Fruit fly (Drosophila melanogaster) whole organism, embryonic: Measurements from ENCODE around the gene Mgat3.

Experiments used
- CG10267 ChIP-seq: fragments of 200-800 bp; sonication (Bioruptor generic); optimal IDR thresholded peaks from 2 replicates; lab custom pipeline; 2018; ENCODE audit warnings: missing biosample characterization, mild to moderate bottlenecking, missing genetic modification characterization, moderate library complexity
- CG12071 ChIP-seq: fragments of 200-800 bp; sonication (Bioruptor generic); optimal IDR thresholded peaks from 3 replicates; lab custom pipeline; 2018; ENCODE audit warnings: missing biosample characterization, mild to moderate bottlenecking, missing genetic modification characterization
- CG13287 ChIP-seq: fragments of 200-800 bp; sonication (Bioruptor generic); IDR thresholded peaks from 2 replicates; pipeline ENCODE4 v1.3.6; 2022; ENCODE audit warnings: missing biosample characterization, missing genetic modification characterization; ENCODE audit not compliant: partially characterized antibody
- CG14965 ChIP-seq: fragments of 200-800 bp; sonication (Bioruptor generic); optimal IDR thresholded peaks from 2 replicates; lab custom pipeline; 2016; ENCODE audit warnings: missing biosample characterization, missing genetic modification characterization, borderline replicate concordance
- CG17186 ChIP-seq: fragments of 200-800 bp; sonication (Bioruptor generic); optimal IDR thresholded peaks from 3 replicates; lab custom pipeline; 2017; ENCODE audit warnings: missing biosample characterization, missing genetic modification reagents, missing genetic modification characterization
- CG17568 ChIP-seq: fragments of 200-800 bp; sonication (Bioruptor generic); optimal IDR thresholded peaks from 2 replicates; lab custom pipeline; 2018; ENCODE audit warnings: missing biosample characterization, mild to moderate bottlenecking, missing genetic modification characterization, moderate library complexity
- CG1832 ChIP-seq: fragments of 200-800 bp; sonication (Bioruptor generic); optimal IDR thresholded peaks from 2 replicates; lab custom pipeline; 2017; ENCODE audit warnings: missing biosample characterization, mild to moderate bottlenecking, missing genetic modification characterization, inconsistent platforms
- CG2889 ChIP-seq: fragments of 200-800 bp; sonication (Bioruptor generic); IDR thresholded peaks from 3 replicates; pipeline ENCODE4 v1.3.6; 2022; ENCODE audit warnings: missing biosample characterization, missing genetic modification characterization
- CG32772 ChIP-seq: fragments of 200-800 bp; sonication (Bioruptor generic); IDR thresholded peaks from 2 replicates; pipeline ENCODE4 v1.3.6; 2022; ENCODE audit warnings: missing biosample characterization, missing genetic modification characterization
- CG33213 ChIP-seq: fragments of 200-800 bp; sonication (Bioruptor generic); optimal IDR thresholded peaks from 3 replicates; lab custom pipeline; 2016; ENCODE audit warnings: missing biosample characterization, missing genetic modification characterization
- CG34422 ChIP-seq: fragments of 200-800 bp; sonication (Bioruptor generic); IDR thresholded peaks from 3 replicates; pipeline ENCODE4 v1.3.6; 2022; ENCODE audit warnings: missing biosample characterization, missing genetic modification characterization
- CG4854 ChIP-seq: fragments of 200-800 bp; sonication (Bioruptor generic); optimal IDR thresholded peaks from 2 replicates; lab custom pipeline; 2016; ENCODE audit warnings: missing biosample characterization, missing genetic modification characterization, inconsistent platforms
- CG6175 ChIP-seq: fragments of 200-800 bp; sonication (Bioruptor generic); IDR thresholded peaks from 3 replicates; pipeline ENCODE4 v1.3.6; 2022; ENCODE audit warnings: missing biosample characterization, missing genetic modification characterization
- CG6272 ChIP-seq: fragments of 200-800 bp; sonication (Bioruptor generic); IDR thresholded peaks from 2 replicates; pipeline ENCODE4 v1.3.6; 2022; ENCODE audit warnings: missing biosample characterization, missing genetic modification characterization
- CG7357 ChIP-seq: fragments of 200-800 bp; sonication (Bioruptor generic); IDR thresholded peaks from 3 replicates; pipeline ENCODE4 v1.3.6; 2022; ENCODE audit warnings: missing biosample characterization, missing genetic modification characterization
- CG7786 ChIP-seq: fragments of 200-800 bp; sonication (Bioruptor generic); optimal IDR thresholded peaks from 2 replicates; lab custom pipeline; 2016; ENCODE audit warnings: missing biosample characterization, missing genetic modification characterization
- Chrac-16 ChIP-seq: fragments of 200-800 bp; sonication (Bioruptor generic); optimal IDR thresholded peaks from 3 replicates; lab custom pipeline; 2016; ENCODE audit warnings: missing biosample characterization, missing genetic modification characterization
- D19A ChIP-seq: fragments of 200-800 bp; optimal IDR thresholded peaks from 3 replicates; lab custom pipeline; 2019; ENCODE audit warnings: missing biosample characterization, mild to moderate bottlenecking, missing genetic modification characterization, moderate library complexity
- Dll ChIP-seq: fragments of 200-800 bp; sonication (Bioruptor generic); IDR thresholded peaks from 4 replicates; pipeline ENCODE4 v1.3.6; 2022; ENCODE audit warnings: missing biosample characterization, missing genetic modification characterization; ENCODE audit not compliant: partially characterized antibody
- Dp ChIP-seq: fragments of 200-800 bp; sonication (Bioruptor generic); optimal IDR thresholded peaks from 2 replicates; lab custom pipeline; 2018; ENCODE audit warnings: missing biosample characterization, mild to moderate bottlenecking, missing genetic modification characterization, moderate library complexity
- HLHmδ ChIP-seq: fragments of 200-800 bp; sonication (Bioruptor generic); optimal IDR thresholded peaks from 2 replicates; lab custom pipeline; 2018; ENCODE audit warnings: missing biosample characterization, mild to moderate bottlenecking, missing genetic modification characterization, moderate library complexity
- Jarid2 ChIP-seq: fragments of 200-800 bp; sonication (Bioruptor generic); optimal IDR thresholded peaks from 3 replicates; lab custom pipeline; 2017; ENCODE audit warnings: mild to moderate bottlenecking, missing biosample characterization, missing genetic modification reagents, missing genetic modification characterization
- MBD-R2 ChIP-seq: fragments of 200-800 bp; sonication (Bioruptor generic); IDR thresholded peaks from 2 replicates; pipeline ENCODE4 v1.3.6; 2022; ENCODE audit warnings: missing biosample characterization, missing genetic modification characterization
- NFAT ChIP-seq: fragments of 200-800 bp; sonication (Bioruptor generic); IDR thresholded peaks from 2 replicates; pipeline ENCODE4 v1.3.6; 2022; ENCODE audit warnings: missing biosample characterization, missing genetic modification characterization
- Pdp1 ChIP-seq, 2 experiments: fragments of 200-800 bp; sonication (Bioruptor generic); optimal IDR thresholded peaks; 3 replicates each; lab custom pipeline; 2016; ENCODE audit warnings: missing biosample characterization in 2 of 2, missing genetic modification characterization in 2 of 2, mild to moderate bottlenecking in 1 of 2, moderate library complexity in 1 of 2
- Scr ChIP-seq: fragments of 200-800 bp; sonication (Bioruptor generic); IDR thresholded peaks from 2 replicates; pipeline ENCODE4 v1.3.6; 2022; ENCODE audit warnings: missing biosample characterization, missing genetic modification characterization; ENCODE audit not compliant: partially characterized antibody
- Trl ChIP-seq, 3 experiments: fragments of >200 bp in 2 of 3; fragments of 200-800 bp in 1 of 3; sonication (Bioruptor generic) in 1 of 3; optimal IDR thresholded peaks; 2 replicates in 1 of 3; 3 replicates in 2 of 3; lab custom pipeline; 2016 to 2017; ENCODE audit warnings: missing biosample characterization in 1 of 3, missing genetic modification characterization in 1 of 3
- amos ChIP-seq: fragments of 200-800 bp; sonication (Bioruptor generic); IDR thresholded peaks from 2 replicates; pipeline ENCODE4 v1.3.6; 2022; ENCODE audit warnings: missing biosample characterization, missing genetic modification characterization; ENCODE audit not compliant: partially characterized antibody
- br ChIP-seq: fragments of >200 bp; optimal IDR thresholded peaks from 2 replicates; lab custom pipeline; 2017
- cg ChIP-seq: fragments of 200-800 bp; sonication (Bioruptor generic); optimal IDR thresholded peaks from 3 replicates; lab custom pipeline; 2019; ENCODE audit warnings: missing biosample characterization, mild to moderate bottlenecking, missing genetic modification characterization, moderate library complexity
- cwo ChIP-seq: fragments of 200-800 bp; sonication (Bioruptor generic); optimal IDR thresholded peaks from 3 replicates; lab custom pipeline; 2017; ENCODE audit warnings: missing biosample characterization, missing genetic modification characterization, mild to moderate bottlenecking, moderate library complexity, missing genetic modification reagents
- disco-r ChIP-seq: fragments of 200-800 bp; sonication (Bioruptor generic); optimal IDR thresholded peaks from 2 replicates; lab custom pipeline; 2016; ENCODE audit warnings: missing biosample characterization, missing genetic modification characterization
- esg ChIP-seq: fragments of 200-800 bp; sonication (Bioruptor generic); conservative IDR thresholded peaks from 2 replicates; pipeline ENCODE4 v1.3.6; 2022; ENCODE audit warnings: missing biosample characterization, missing genetic modification characterization
- eve ChIP-seq, 2 experiments: fragments of >200 bp; optimal IDR thresholded peaks; 2 replicates each; lab custom pipeline; 2017; ENCODE audit warnings: missing biosample characterization in 2 of 2, missing genetic modification characterization in 2 of 2
- ham ChIP-seq: fragments of 200-800 bp; sonication (Bioruptor generic); IDR thresholded peaks from 2 replicates; pipeline ENCODE4 v1.3.6; 2022; ENCODE audit warnings: missing biosample characterization, missing genetic modification characterization
- lov ChIP-seq, 2 experiments: fragments of 200-800 bp in 1 of 2; fragments of >200 bp in 1 of 2; sonication (Bioruptor generic) in 1 of 2; IDR thresholded peaks in 1 of 2; optimal IDR thresholded peaks in 1 of 2; 2 replicates in 1 of 2; 3 replicates in 1 of 2; pipeline versions ENCODE4 v1.3.6 to Lab custom; 2017 to 2022; ENCODE audit warnings: missing biosample characterization in 1 of 2, missing genetic modification characterization in 1 of 2
- nerfin-2 ChIP-seq: fragments of 200-800 bp; sonication (Bioruptor generic); IDR thresholded peaks from 2 replicates; pipeline ENCODE4 v1.3.6; 2022; ENCODE audit warnings: missing biosample characterization, missing genetic modification characterization; ENCODE audit not compliant: partially characterized antibody
- pros ChIP-seq: fragments of 200-800 bp; sonication (Bioruptor generic); optimal IDR thresholded peaks from 3 replicates; lab custom pipeline; 2019; ENCODE audit warnings: missing biosample characterization, mild to moderate bottlenecking, missing genetic modification characterization, moderate library complexity
- psq ChIP-seq: fragments of 200-800 bp; sonication (Bioruptor generic); optimal IDR thresholded peaks from 2 replicates; lab custom pipeline; 2017; ENCODE audit warnings: missing biosample characterization, missing genetic modification characterization
- scrt ChIP-seq: fragments of 200-800 bp; sonication (Bioruptor generic); optimal IDR thresholded peaks from 2 replicates; lab custom pipeline; 2018; ENCODE audit warnings: missing biosample characterization, mild to moderate bottlenecking, missing genetic modification characterization, moderate library complexity
- sima ChIP-seq: fragments of 200-800 bp; sonication (Bioruptor generic); optimal IDR thresholded peaks from 2 replicates; lab custom pipeline; 2016; ENCODE audit warnings: missing biosample characterization, missing genetic modification characterization
- usp ChIP-seq: fragments of >200 bp; optimal IDR thresholded peaks from 2 replicates; lab custom pipeline; 2017; ENCODE audit warnings: missing biosample characterization, missing genetic modification characterization
- vfl ChIP-seq: fragments of 200-800 bp; sonication (Bioruptor generic); optimal IDR thresholded peaks from 2 replicates; lab custom pipeline; 2016; ENCODE audit warnings: missing biosample characterization, missing genetic modification characterization
- vvl ChIP-seq: fragments of 200-800 bp; sonication (Bioruptor generic); IDR thresholded peaks from 2 replicates; pipeline ENCODE4 v1.3.6; 2022; ENCODE audit warnings: missing biosample characterization, missing genetic modification characterization
- z ChIP-seq: fragments of 200-800 bp; sonication (Bioruptor generic); IDR thresholded peaks from 3 replicates; pipeline ENCODE4 v1.3.6; 2022; ENCODE audit warnings: missing biosample characterization, missing genetic modification characterization

The Mgat3 gene

dm6 chr2L:13165802-13166347 is 16.5 kb downstream of the Mgat3 start, which contains the start of gene DnaJ-H (continued):
- TF ChIP-seq nerfin-2 (GFP tag; lab: Robert Waterston, UW) (no peak), disco-r (GFP tag; lab: Kevin White, UChicago) (no peak), CG34422 (GFP tag; lab: Robert Waterston, UW) (peak; percentile 63; the same call in 1 of the 3 replicates), CG4854 (GFP tag; lab: Kevin White, UChicago) (no peak), CG13287 (GFP tag; lab: Robert Waterston, UW) (peak; percentile 66; the same call in 1 of the 2 replicates), HLHmδ (GFP tag; lab: Kevin White, UChicago) (no peak), Pdp1 (GFP tag; optimal IDR thresholded peaks at IDR 0.05; lab: Kevin White, UChicago) (no peak), CG10267 (tag; lab: Kevin White, UChicago) (no peak), amos (GFP tag; lab: Robert Waterston, UW) (0 out of 2 replicates have a peak, but pooled peaks have one; percentile 9), scrt (GFP tag; lab: Kevin White, UChicago) (peak; percentile 46), Scr (GFP tag; lab: Robert Waterston, UW) (0 out of 2 replicates have a peak, but pooled peaks have one; percentile 29), cg (GFP tag; lab: Kevin White, UChicago) (peak; percentile 65), CG6175 (GFP tag; lab: Robert Waterston, UW) (no peak), psq (GFP tag; lab: Kevin White, UChicago) (peak; percentile 100), esg (GFP tag; lab: Robert Waterston, UW) (no peak)

- TF ChIP-seq lov (optimal IDR thresholded peaks at IDR 0.05; lab: Kevin White, UChicago), result no peak
- 0 out of 3 replicates have a peak, but pooled peaks have one; percentile 29 for TF ChIP-seq lov (GFP tag; IDR thresholded peaks at IDR 0.05; lab: Robert Waterston, UW)
- TF ChIP-seq vvl (GFP tag; lab: Robert Waterston, UW), result peak; percentile 66
- TF ChIP-seq Dp (GFP tag; lab: Kevin White, UChicago), result no peak
- no peak for TF ChIP-seq CG33213
- peak; percentile 26 for TF ChIP-seq Jarid2 (GFP tag; lab: Kevin White, UChicago)
- TF ChIP-seq CG17568 (GFP tag; lab: Kevin White, UChicago), result peak; percentile 35
- peak; percentile 10 for TF ChIP-seq vfl (GFP tag; lab: Kevin White, UChicago)
- no peak for TF ChIP-seq eve (GFP tag; optimal IDR thresholded peaks at IDR 0.05; lab: Kevin White, UChicago)
- peak; percentile 63 for TF ChIP-seq CG6272 (GFP tag; lab: Robert Waterston, UW)
- TF ChIP-seq ham (GFP tag; lab: Robert Waterston, UW), result no peak
- TF ChIP-seq CG17186, result no peak
- no peak for TF ChIP-seq D19A (tag; lab: Kevin White, UChicago)
- no peak for TF ChIP-seq br (lab: Kevin White, UChicago)
- peak; percentile 16 for TF ChIP-seq CG7786 (GFP tag; lab: Kevin White, UChicago)
- TF ChIP-seq usp (GFP tag; lab: Kevin White, UChicago), result no peak
- peak; percentile 72 for TF ChIP-seq cwo (GFP tag; lab: Kevin White, UChicago)
- TF ChIP-seq CG1832 (GFP tag; lab: Kevin White, UChicago), result no peak
- TF ChIP-seq sima (GFP tag; lab: Kevin White, UChicago), result no peak
- no peak for TF ChIP-seq CG14965 (GFP tag; lab: Kevin White, UChicago)
- TF ChIP-seq CG32772, result peak; percentile 75; the same call in 1 of the 2 replicates
- peak; percentile 85 for TF ChIP-seq NFAT (GFP tag; lab: Robert Waterston, UW)
- TF ChIP-seq CG2889 (GFP tag; lab: Robert Waterston, UW), result peak; percentile 54; the same call in 1 of the 3 replicates
- TF ChIP-seq pros (GFP tag; lab: Kevin White, UChicago), result no peak
- TF ChIP-seq Dll (GFP tag; lab: Robert Waterston, UW), result no peak; the same call in 3 of the 4 replicates
- no peak for TF ChIP-seq Trl (optimal IDR thresholded peaks at IDR 0.05; lab: Kevin White, UChicago)
- peak; percentile 14 for TF ChIP-seq Trl (GFP tag; optimal IDR thresholded peaks at IDR 0.05; lab: Kevin White, UChicago)
- TF ChIP-seq CG12071 (GFP tag; lab: Kevin White, UChicago), result no peak
- TF ChIP-seq MBD-R2 (GFP tag; lab: Robert Waterston, UW), result no peak
- TF ChIP-seq CG7357 (GFP tag; lab: Robert Waterston, UW), result peak; percentile 83
- TF ChIP-seq z (GFP tag; lab: Robert Waterston, UW), result peak; percentile 8; the same call in 1 of the 3 replicates
- peak; percentile 90 for TF ChIP-seq Chrac-16
Measured at dm6 chr2L:13164994-13165801, 17.2 kb downstream of the Mgat3 start, which contains the start of gene Sirt1. Gene Sirt1 (plus strand): TSS chr2L:13165564.
